Fruit fly (Drosophila melanogaster) whole organism, embryonic: Measurements from ENCODE around the gene CG32354.

ENCODE experiments used
- Ada2b ChIP-seq: fragments of 200-800 bp; sonication (Bioruptor generic); IDR thresholded peaks from 2 replicates; pipeline ENCODE4 v1.3.6; 2022; ENCODE audit warnings: missing biosample characterization, missing genetic modification characterization
- CG11695 ChIP-seq: fragments of 200-800 bp; sonication (Bioruptor generic); IDR thresholded peaks from 3 replicates; pipeline ENCODE4 v1.3.6; 2022; ENCODE audit warnings: missing biosample characterization, missing genetic modification characterization
- CG12155 ChIP-seq: fragments of 200-800 bp; sonication (Bioruptor generic); optimal IDR thresholded peaks from 3 replicates; lab custom pipeline; 2016; ENCODE audit warnings: missing biosample characterization, missing genetic modification characterization
- CG12659 ChIP-seq: fragments of 200-800 bp; sonication (Bioruptor generic); optimal IDR thresholded peaks from 3 replicates; lab custom pipeline; 2017; ENCODE audit warnings: mild to moderate bottlenecking, missing biosample characterization, missing genetic modification reagents, missing genetic modification characterization
- CG12744 ChIP-seq: fragments of 200-800 bp; sonication (Bioruptor generic); optimal IDR thresholded peaks from 2 replicates; lab custom pipeline; 2016; ENCODE audit warnings: missing biosample characterization, missing genetic modification characterization
- CG13424 ChIP-seq: fragments of 200-800 bp; sonication (Bioruptor generic); optimal IDR thresholded peaks from 2 replicates; lab custom pipeline; 2019; ENCODE audit warnings: missing biosample characterization, mild to moderate bottlenecking, missing genetic modification characterization, moderate library complexity
- CG15073 ChIP-seq: fragments of 200-800 bp; sonication (Bioruptor generic); optimal IDR thresholded peaks from 2 replicates; lab custom pipeline; 2016; ENCODE audit warnings: missing biosample characterization, missing genetic modification characterization
- CG16779 ChIP-seq: fragments of 200-800 bp; sonication (Bioruptor generic); IDR thresholded peaks from 2 replicates; pipeline ENCODE4 v1.3.6; 2022; ENCODE audit warnings: missing biosample characterization, missing genetic modification characterization
- CG16815 ChIP-seq: fragments of 200-800 bp; sonication (Bioruptor generic); optimal IDR thresholded peaks from 3 replicates; lab custom pipeline; 2017; ENCODE audit warnings: missing biosample characterization, mild to moderate bottlenecking, missing genetic modification characterization
- CG17186 ChIP-seq: fragments of 200-800 bp; sonication (Bioruptor generic); optimal IDR thresholded peaks from 3 replicates; lab custom pipeline; 2017; ENCODE audit warnings: missing biosample characterization, missing genetic modification reagents, missing genetic modification characterization
- CG17385 ChIP-seq: fragments of 200-800 bp; sonication (Bioruptor generic); optimal IDR thresholded peaks from 3 replicates; lab custom pipeline; 2018; ENCODE audit warnings: missing biosample characterization, mild to moderate bottlenecking, missing genetic modification characterization
- CG17802 ChIP-seq: fragments of 200-800 bp; sonication (Bioruptor generic); optimal IDR thresholded peaks from 2 replicates; lab custom pipeline; 2018; ENCODE audit warnings: missing biosample characterization, mild to moderate bottlenecking, missing genetic modification characterization, moderate library complexity
- CG31388 ChIP-seq: fragments of 200-800 bp; sonication (Bioruptor generic); optimal IDR thresholded peaks from 2 replicates; lab custom pipeline; 2016; ENCODE audit warnings: missing biosample characterization, missing genetic modification characterization
- CG4328 ChIP-seq: fragments of 200-800 bp; sonication (Bioruptor generic); optimal IDR thresholded peaks from 3 replicates; lab custom pipeline; 2017; ENCODE audit warnings: missing biosample characterization, missing genetic modification reagents, missing genetic modification characterization
- CG4617 ChIP-seq: fragments of 200-800 bp; sonication (Bioruptor generic); optimal IDR thresholded peaks from 3 replicates; lab custom pipeline; 2016; ENCODE audit warnings: missing biosample characterization, missing genetic modification characterization, borderline replicate concordance
- CG6654 ChIP-seq: fragments of 200-800 bp; sonication (Bioruptor generic); optimal IDR thresholded peaks from 2 replicates; lab custom pipeline; 2017; ENCODE audit warnings: missing biosample characterization, mild to moderate bottlenecking, missing genetic modification characterization
- CG7372 ChIP-seq: fragments of 200-800 bp; sonication (Bioruptor generic); IDR thresholded peaks from 2 replicates; pipeline ENCODE4 v1.3.6; 2022; ENCODE audit warnings: missing biosample characterization, missing genetic modification characterization
- CG7556 ChIP-seq: fragments of 200-800 bp; sonication (Bioruptor generic); optimal IDR thresholded peaks from 2 replicates; lab custom pipeline; 2017; ENCODE audit warnings: missing biosample characterization, mild to moderate bottlenecking, missing genetic modification characterization
- CG7928 ChIP-seq: fragments of 200-800 bp; sonication (Bioruptor generic); optimal IDR thresholded peaks from 2 replicates; lab custom pipeline; 2017; ENCODE audit warnings: missing biosample characterization, mild to moderate bottlenecking, missing genetic modification characterization
- CG8281 ChIP-seq: fragments of 200-800 bp; sonication (Bioruptor generic); optimal IDR thresholded peaks from 2 replicates; lab custom pipeline; 2018; ENCODE audit warnings: missing biosample characterization, mild to moderate bottlenecking, missing genetic modification characterization, moderate library complexity
- CG9437 ChIP-seq: fragments of 200-800 bp; sonication (Bioruptor generic); optimal IDR thresholded peaks from 2 replicates; lab custom pipeline; 2018; ENCODE audit warnings: missing biosample characterization, mild to moderate bottlenecking, missing genetic modification characterization
- CHES-1-like ChIP-seq: fragments of 200-800 bp; sonication (Bioruptor generic); optimal IDR thresholded peaks from 2 replicates; lab custom pipeline; 2016; ENCODE audit warnings: missing biosample characterization, missing genetic modification characterization
- D19B ChIP-seq: fragments of 200-800 bp; sonication (Bioruptor generic); optimal IDR thresholded peaks from 2 replicates; lab custom pipeline; 2017; ENCODE audit warnings: missing biosample characterization, mild to moderate bottlenecking, missing genetic modification characterization
- Ets97D ChIP-seq: fragments of 200-800 bp; sonication (Bioruptor generic); optimal IDR thresholded peaks from 3 replicates; lab custom pipeline; 2016; ENCODE audit warnings: missing biosample characterization, missing genetic modification characterization
- HHEX ChIP-seq: fragments of 200-800 bp; sonication (Bioruptor generic); optimal IDR thresholded peaks from 3 replicates; lab custom pipeline; 2017; ENCODE audit warnings: missing biosample characterization, mild to moderate bottlenecking, missing genetic modification characterization, missing genetic modification reagents
- Hr39 ChIP-seq: fragments of >200 bp; optimal IDR thresholded peaks from 2 replicates; lab custom pipeline; 2017
- Poxn ChIP-seq: fragments of 200-800 bp; sonication (Bioruptor generic); IDR thresholded peaks from 2 replicates; pipeline ENCODE4 v1.3.6; 2022; ENCODE audit warnings: missing biosample characterization, missing genetic modification characterization
- Spps ChIP-seq: fragments of 200-800 bp; sonication (Bioruptor generic); optimal IDR thresholded peaks from 2 replicates; lab custom pipeline; 2018; ENCODE audit warnings: missing biosample characterization, mild to moderate bottlenecking, missing genetic modification characterization
- Sry-δ ChIP-seq: fragments of 200-800 bp; sonication (Bioruptor generic); optimal IDR thresholded peaks from 2 replicates; lab custom pipeline; 2016; ENCODE audit warnings: missing biosample characterization, missing genetic modification characterization
- Xbp1 ChIP-seq: fragments of 200-800 bp; sonication (Bioruptor generic); optimal IDR thresholded peaks from 3 replicates; lab custom pipeline; 2016; ENCODE audit warnings: missing biosample characterization, mild to moderate bottlenecking, missing genetic modification characterization
- bsh ChIP-seq, 2 experiments: fragments of 200-800 bp; sonication (Bioruptor generic); optimal IDR thresholded peaks; 2 replicates each; lab custom pipeline; 2017 to 2018; ENCODE audit warnings: mild to moderate bottlenecking in 2 of 2, missing biosample characterization in 2 of 2, missing genetic modification characterization in 2 of 2, moderate library complexity in 1 of 2
- caup ChIP-seq: fragments of 200-800 bp; sonication (Bioruptor generic); optimal IDR thresholded peaks from 3 replicates; lab custom pipeline; 2017; ENCODE audit warnings: missing biosample characterization, mild to moderate bottlenecking, missing genetic modification characterization, moderate library complexity; ENCODE audit not compliant: severe bottlenecking
- chif ChIP-seq, 2 experiments: fragments of 200-800 bp; sonication (Bioruptor generic); optimal IDR thresholded peaks; 3 replicates each; lab custom pipeline; 2016; ENCODE audit warnings: missing biosample characterization in 2 of 2, missing genetic modification characterization in 2 of 2
- chn ChIP-seq: fragments of 200-800 bp; sonication (Bioruptor generic); optimal IDR thresholded peaks from 2 replicates; lab custom pipeline; 2016; ENCODE audit warnings: missing biosample characterization, missing genetic modification characterization
- dan ChIP-seq: fragments of 200-800 bp; sonication (Bioruptor generic); IDR thresholded peaks from 2 replicates; pipeline ENCODE4 v1.3.6; 2022; ENCODE audit warnings: missing biosample characterization, missing genetic modification characterization
- dysf ChIP-seq: fragments of 200-800 bp; sonication (Bioruptor generic); IDR thresholded peaks from 3 replicates; pipeline ENCODE4 v1.3.6; 2022; ENCODE audit warnings: missing biosample characterization, missing genetic modification characterization
- fd96Cb ChIP-seq: fragments of 200-800 bp; sonication (Bioruptor generic); optimal IDR thresholded peaks from 2 replicates; lab custom pipeline; 2018; ENCODE audit warnings: missing biosample characterization, mild to moderate bottlenecking, missing genetic modification characterization, moderate library complexity
- gcm ChIP-seq: fragments of 200-800 bp; sonication (Bioruptor generic); optimal IDR thresholded peaks from 2 replicates; lab custom pipeline; 2019; ENCODE audit warnings: missing biosample characterization, mild to moderate bottlenecking, missing genetic modification characterization, moderate library complexity
- h ChIP-seq: fragments of >200 bp; optimal IDR thresholded peaks from 2 replicates; lab custom pipeline; 2017
- jing ChIP-seq: fragments of 200-800 bp; sonication (Bioruptor generic); optimal IDR thresholded peaks from 2 replicates; lab custom pipeline; 2018; ENCODE audit warnings: missing biosample characterization, mild to moderate bottlenecking, missing genetic modification characterization
- maf-S ChIP-seq: fragments of 200-800 bp; sonication (Bioruptor generic); optimal IDR thresholded peaks from 2 replicates; lab custom pipeline; 2016; ENCODE audit warnings: missing biosample characterization, missing genetic modification characterization
- nerfin-2 ChIP-seq: fragments of 200-800 bp; sonication (Bioruptor generic); IDR thresholded peaks from 2 replicates; pipeline ENCODE4 v1.3.6; 2022; ENCODE audit warnings: missing biosample characterization, missing genetic modification characterization; ENCODE audit not compliant: partially characterized antibody
- nmo ChIP-seq: fragments of 200-800 bp; sonication (Bioruptor generic); optimal IDR thresholded peaks from 2 replicates; lab custom pipeline; 2018; ENCODE audit warnings: missing biosample characterization, mild to moderate bottlenecking, missing genetic modification characterization, moderate library complexity
- p53 ChIP-seq: fragments of 200-800 bp; sonication (Bioruptor generic); optimal IDR thresholded peaks from 2 replicates; lab custom pipeline; 2016; ENCODE audit warnings: missing biosample characterization, missing genetic modification characterization
- prd ChIP-seq, 3 experiments: fragments of >200 bp in 2 of 3; fragments of 200-800 bp in 1 of 3; sonication (Bioruptor generic) in 1 of 3; optimal IDR thresholded peaks in 2 of 3; IDR thresholded peaks in 1 of 3; 2 replicates in 2 of 3; 3 replicates in 1 of 3; pipeline versions ENCODE4 v1.3.6 to Lab custom; 2017 to 2022; ENCODE audit warnings: missing biosample characterization in 1 of 3, missing genetic modification characterization in 1 of 3
- pum ChIP-seq: fragments of 200-800 bp; sonication (Bioruptor generic); optimal IDR thresholded peaks from 2 replicates; lab custom pipeline; 2016; ENCODE audit warnings: missing biosample characterization, missing genetic modification characterization
- pzg ChIP-seq: fragments of 200-800 bp; sonication (Bioruptor generic); optimal IDR thresholded peaks from 3 replicates; lab custom pipeline; 2018; ENCODE audit warnings: missing biosample characterization, mild to moderate bottlenecking, missing genetic modification characterization, moderate library complexity
- shn ChIP-seq: fragments of 200-800 bp; sonication (Bioruptor generic); optimal IDR thresholded peaks from 3 replicates; lab custom pipeline; 2016; ENCODE audit warnings: missing biosample characterization, missing genetic modification characterization
- slou ChIP-seq: fragments of 200-800 bp; sonication (Bioruptor generic); optimal IDR thresholded peaks from 3 replicates; lab custom pipeline; 2016; ENCODE audit warnings: missing biosample characterization, missing genetic modification characterization
- slp2 ChIP-seq: fragments of 200-800 bp; sonication (Bioruptor generic); optimal IDR thresholded peaks from 2 replicates; lab custom pipeline; 2016; ENCODE audit warnings: missing biosample characterization, missing genetic modification characterization
- sug ChIP-seq: fragments of 200-800 bp; optimal IDR thresholded peaks from 2 replicates; lab custom pipeline; 2019; ENCODE audit warnings: missing biosample characterization, mild to moderate bottlenecking, missing genetic modification characterization, moderate library complexity
- wdn ChIP-seq: fragments of 200-800 bp; sonication (Bioruptor generic); IDR thresholded peaks from 2 replicates; pipeline ENCODE4 v1.3.6; 2022; ENCODE audit warnings: missing biosample characterization, missing genetic modification characterization

Gene CG32354

dm6 chr3L:8450747-8451146 is 28.7 kb upstream of the CG32354 start (continued):
- TF ChIP-seq slp2 (GFP tag; lab: Kevin White, UChicago) = no peak
- TF ChIP-seq CG16779 (GFP tag; lab: Robert Waterston, UW) = no peak
- no peak for TF ChIP-seq gcm (GFP tag; lab: Kevin White, UChicago)
- TF ChIP-seq CG9437 (GFP tag; lab: Kevin White, UChicago) = no peak
- no peak for TF ChIP-seq prd (optimal IDR thresholded peaks at IDR 0.05; lab: Kevin White, UChicago)
- TF ChIP-seq prd (GFP tag; IDR thresholded peaks at IDR 0.05; lab: Robert Waterston, UW) = no peak
- no peak for TF ChIP-seq chn
- TF ChIP-seq Xbp1 = no peak
- no peak for TF ChIP-seq CG4617 (GFP tag; lab: Kevin White, UChicago)
- no peak for TF ChIP-seq CG31388
- no peak for TF ChIP-seq CG17186 (GFP tag; lab: Kevin White, UChicago)
- TF ChIP-seq Poxn (GFP tag; lab: Robert Waterston, UW) = 0 out of 2 replicates have a peak, but pooled peaks have one; percentile 11
- TF ChIP-seq CG7928 = no peak
- TF ChIP-seq CG7556 (GFP tag; lab: Kevin White, UChicago) = no peak
- no peak for TF ChIP-seq pum (GFP tag; lab: Kevin White, UChicago)
- TF ChIP-seq nmo (GFP tag; lab: Kevin White, UChicago) = no peak
- no peak for TF ChIP-seq p53 (GFP tag; lab: Kevin White, UChicago)
- TF ChIP-seq CHES-1-like = no peak
- TF ChIP-seq CG12155 (GFP tag; lab: Kevin White, UChicago) = no peak
- TF ChIP-seq HHEX = no peak
- no peak for TF ChIP-seq CG15073 (GFP tag; lab: Kevin White, UChicago)
- no peak for TF ChIP-seq CG7372 (GFP tag; lab: Robert Waterston, UW)
- no peak for TF ChIP-seq CG16815 (GFP tag; lab: Kevin White, UChicago)
- no peak for TF ChIP-seq dan
- TF ChIP-seq fd96Cb (tag; lab: Kevin White, UChicago) = no peak
- TF ChIP-seq CG17385 (GFP tag; lab: Kevin White, UChicago) = peak; percentile 65
- no peak for TF ChIP-seq CG17802
- TF ChIP-seq Spps (tag; lab: Kevin White, UChicago) = no peak
- TF ChIP-seq dysf = no peak
- TF ChIP-seq shn (GFP tag; lab: Kevin White, UChicago) = no peak
- no peak for TF ChIP-seq CG12744 (GFP tag; lab: Kevin White, UChicago)
- no peak for TF ChIP-seq Sry-δ (GFP tag; lab: Kevin White, UChicago)
- TF ChIP-seq pzg (GFP tag; lab: Kevin White, UChicago) = no peak
- no peak for TF ChIP-seq slou (GFP tag; lab: Kevin White, UChicago)
- TF ChIP-seq wdn (GFP tag; lab: Robert Waterston, UW) = 0 out of 2 replicates have a peak, but pooled peaks have one; percentile 29
- TF ChIP-seq maf-S (GFP tag; lab: Kevin White, UChicago) = no peak
- no peak for TF ChIP-seq D19B (GFP tag; lab: Kevin White, UChicago)
- TF ChIP-seq Ets97D (GFP tag; lab: Kevin White, UChicago) = no peak
- no peak for TF ChIP-seq jing (GFP tag; lab: Kevin White, UChicago)
- TF ChIP-seq h (lab: Kevin White, UChicago) = no peak
- TF ChIP-seq nerfin-2 (GFP tag; lab: Robert Waterston, UW) = no peak
- no peak for TF ChIP-seq Hr39 (lab: Kevin White, UChicago)
- TF ChIP-seq bsh (GFP tag; optimal IDR thresholded peaks at IDR 0.05; lab: Kevin White, UChicago) = no peak
- no peak for TF ChIP-seq CG11695 (GFP tag; lab: Robert Waterston, UW)
- TF ChIP-seq sug (tag; lab: Kevin White, UChicago) = no peak
- TF ChIP-seq caup (GFP tag; lab: Kevin White, UChicago) = no peak
- TF ChIP-seq CG12659 (GFP tag; lab: Kevin White, UChicago) = no peak
- no peak for TF ChIP-seq CG13424 (tag; lab: Kevin White, UChicago)
- no peak for TF ChIP-seq CG8281 (tag; lab: Kevin White, UChicago)
- TF ChIP-seq CG4328 (GFP tag; lab: Kevin White, UChicago) = no peak
- no peak for TF ChIP-seq chif (GFP tag; optimal IDR thresholded peaks at IDR 0.05; lab: Kevin White, UChicago)
- no peak for TF ChIP-seq Ada2b (GFP tag; lab: Robert Waterston, UW)
- no peak for TF ChIP-seq CG6654 (GFP tag; lab: Kevin White, UChicago)
